Fruit fly (Drosophila melanogaster): Measurements from ENCODE around the gene Sulf1.

- TF ChIP-seq Hr96 (GFP tag; optimal IDR thresholded peaks at IDR 0.05) (peak; percentile 86), CG7101 (tag; optimal IDR thresholded peaks at IDR 0.05) (peak; percentile 83), CG5204 (GFP tag; optimal IDR thresholded peaks at IDR 0.05) (peak; percentile 90)
Observed at dm6 chr3R:16341817-16342374, 2.5 kb upstream of the Sulf1 start, which contains the start of the genes SF2 and pad.

Measured in whole organism, adult.